Fruit fly (Drosophila melanogaster): ENCODE results near the gene Tudor-SN.
A peak's percentile ranks its signal among the peaks of the same experiment; 100 is the strongest.

The Tudor-SN gene

dm6 chr3L:257618-258475, 6.3 kb downstream of the Tudor-SN start, which contains the start of the genes DIP2 and wac (continued):
- TF ChIP-seq N (GFP tag; optimal IDR thresholded peaks at IDR 0.05) (no peak), pan (optimal IDR thresholded peaks at IDR 0.05) (no peak), sv (GFP tag; optimal IDR thresholded peaks at IDR 0.05) (peak; percentile 74), Myc (optimal IDR thresholded peaks at IDR 0.05) (no peak), psq (GFP tag; optimal IDR thresholded peaks at IDR 0.05) (peak; percentile 71), Hr83 (GFP tag; optimal IDR thresholded peaks at IDR 0.05; ENCODE audit: poor library complexity, severe bottlenecking) (peak; percentile 97), jim (GFP tag; optimal IDR thresholded peaks at IDR 0.05) (peak; percentile 71), Dfd (GFP tag; optimal IDR thresholded peaks at IDR 0.05) (no peak), woc (GFP tag; optimal IDR thresholded peaks at IDR 0.05) (no peak), foxo (GFP tag; optimal IDR thresholded peaks at IDR 0.05) (peak in 1 of 2 experiments; percentile 88), Dif (GFP tag; optimal IDR thresholded peaks at IDR 0.05; ENCODE audit: partially characterized antibody) (no peak), lola (GFP tag; optimal IDR thresholded peaks at IDR 0.05) (no peak), sage (GFP tag; optimal IDR thresholded peaks at IDR 0.05) (no peak), Mio (GFP tag; optimal IDR thresholded peaks at IDR 0.05) (no peak), usp (GFP tag; optimal IDR thresholded peaks at IDR 0.05) (no peak), HLH106 (tag; optimal IDR thresholded peaks at IDR 0.05) (no peak), Hnf4 (GFP tag; optimal IDR thresholded peaks at IDR 0.05) (peak; percentile 90)

dm6 chr3L:248226-248758, 15.9 kb downstream of the Tudor-SN start:
- TF ChIP-seq CG32264 (GFP tag; optimal IDR thresholded peaks at IDR 0.05) (no peak), dsf (GFP tag; optimal IDR thresholded peaks at IDR 0.05; ENCODE audit: borderline replicate concordance) (no peak), Sp1 (GFP tag; optimal IDR thresholded peaks at IDR 0.05) (no peak), HLH106 (tag; optimal IDR thresholded peaks at IDR 0.05) (no peak), Jra (GFP tag; optimal IDR thresholded peaks at IDR 0.05) (no peak)

dm6 chr3L:247482-248225, 16.5 kb downstream of the Tudor-SN start, which contains the start of gene mthl14:
Gene mthl14 (plus strand): TSS chr3L:247491.
- no peak for TF ChIP-seq rgr (GFP tag; optimal IDR thresholded peaks at IDR 0.05)
- TF ChIP-seq Abd-B (GFP tag; optimal IDR thresholded peaks at IDR 0.05): no peak
- TF ChIP-seq dmrt93B (GFP tag; optimal IDR thresholded peaks at IDR 0.05): no peak
- TF ChIP-seq dl (GFP tag; optimal IDR thresholded peaks at IDR 0.05; ENCODE audit: insufficient read depth in 1 of 2, partially characterized antibody in 2 of 2): no peak
- no peak for TF ChIP-seq jim (GFP tag; optimal IDR thresholded peaks at IDR 0.05)
- no peak for TF ChIP-seq ey (GFP tag; optimal IDR thresholded peaks at IDR 0.05)
- no peak for TF ChIP-seq Hr83 (GFP tag; optimal IDR thresholded peaks at IDR 0.05; ENCODE audit: poor library complexity, severe bottlenecking)
- no peak for TF ChIP-seq OdsH (GFP tag; optimal IDR thresholded peaks at IDR 0.05)
- no peak for TF ChIP-seq h (GFP tag; optimal IDR thresholded peaks at IDR 0.05)
- TF ChIP-seq CG9705 (GFP tag; optimal IDR thresholded peaks at IDR 0.05): no peak

- TF ChIP-seq jim (GFP tag; optimal IDR thresholded peaks at IDR 0.05) (no peak), psq (GFP tag; optimal IDR thresholded peaks at IDR 0.05) (peak; percentile 12), Vsx2 (GFP tag; optimal IDR thresholded peaks at IDR 0.05; ENCODE audit: partially characterized antibody) (peak; percentile 63), pan (optimal IDR thresholded peaks at IDR 0.05) (no peak), sv (GFP tag; optimal IDR thresholded peaks at IDR 0.05) (peak; percentile 20), h (GFP tag; optimal IDR thresholded peaks at IDR 0.05) (no peak), Rel (GFP tag; optimal IDR thresholded peaks at IDR 0.05) (no peak), Rel (tag; optimal IDR thresholded peaks at IDR 0.05) (no peak), brk (GFP tag; optimal IDR thresholded peaks at IDR 0.05) (no peak), sage (GFP tag; optimal IDR thresholded peaks at IDR 0.05) (no peak), foxo (GFP tag; optimal IDR thresholded peaks at IDR 0.05) (no peak), fru (GFP tag; optimal IDR thresholded peaks at IDR 0.05) (no peak), Jra (GFP tag; optimal IDR thresholded peaks at IDR 0.05) (no peak), Abd-B (GFP tag; optimal IDR thresholded peaks at IDR 0.05) (no peak), CG9705 (GFP tag; optimal IDR thresholded peaks at IDR 0.05) (peak; percentile 30), woc (GFP tag; optimal IDR thresholded peaks at IDR 0.05) (no peak), GATAd (GFP tag; optimal IDR thresholded peaks at IDR 0.05) (no peak), Sp1 (GFP tag; optimal IDR thresholded peaks at IDR 0.05) (no peak), Mio (GFP tag; optimal IDR thresholded peaks at IDR 0.05) (no peak), lola (GFP tag; optimal IDR thresholded peaks at IDR 0.05) (no peak), br (GFP tag; optimal IDR thresholded peaks at IDR 0.05) (no peak), Hr83 (GFP tag; optimal IDR thresholded peaks at IDR 0.05; ENCODE audit: poor library complexity, severe bottlenecking) (peak; percentile 57), dl (GFP tag; optimal IDR thresholded peaks at IDR 0.05; ENCODE audit: insufficient read depth in 1 of 2, partially characterized antibody in 2 of 2) (no peak), tai (GFP tag; optimal IDR thresholded peaks at IDR 0.05) (peak; percentile 42), Dif (GFP tag; optimal IDR thresholded peaks at IDR 0.05; ENCODE audit: partially characterized antibody) (peak; percentile 68), Hnf4 (GFP tag; optimal IDR thresholded peaks at IDR 0.05) (peak; percentile 39), usp (GFP tag; optimal IDR thresholded peaks at IDR 0.05) (no peak), N (GFP tag; optimal IDR thresholded peaks at IDR 0.05) (no peak), Dfd (GFP tag; optimal IDR thresholded peaks at IDR 0.05) (no peak), CG32264 (GFP tag; optimal IDR thresholded peaks at IDR 0.05) (peak; percentile 9), ey (GFP tag; optimal IDR thresholded peaks at IDR 0.05) (peak; percentile 11)
Measured at dm6 chr3L:246644-247199, 17.5 kb downstream of the Tudor-SN start.
